Worm (Caenorhabditis elegans) whole organism, L1 larva: ENCODE results near the gene clec-24.
A peak's percentile ranks its signal among the peaks of the same experiment; 100 is the strongest.

ENCODE experiments used
- C04F5.9 ChIP-seq: sonication (generic microtip); optimal IDR thresholded peaks from 2 replicates; lab custom pipeline; 2016; ENCODE audit warnings: missing genetic modification characterization, missing compliant biosample characterization
- C34B4.2 ChIP-seq: sonication (generic microtip); optimal IDR thresholded peaks from 2 replicates; lab custom pipeline; 2017; ENCODE audit warnings: mild to moderate bottlenecking, missing genetic modification characterization, missing compliant biosample characterization
- aha-1 ChIP-seq: fragments of 150-350 bp; optimal IDR thresholded peaks from 2 replicates; lab custom pipeline; 2014; ENCODE audit warnings: missing biosample characterization, missing genetic modification characterization
- alr-1 ChIP-seq: fragments of 200-800 bp; sonication (Bioruptor generic); optimal IDR thresholded peaks from 2 replicates; lab custom pipeline; 2018; ENCODE audit warnings: borderline replicate concordance, mild to moderate bottlenecking, missing genetic modification characterization, missing compliant biosample characterization
- aly-2 ChIP-seq: fragments of 150-350 bp; optimal IDR thresholded peaks from 2 replicates; lab custom pipeline; 2014; ENCODE audit warnings: missing biosample characterization, missing genetic modification characterization
- ama-1 ChIP-seq: fragments of 150-350 bp; optimal IDR thresholded peaks from 2 replicates; lab custom pipeline; 2014
- blmp-1 ChIP-seq: fragments of 150-350 bp; optimal IDR thresholded peaks from 2 replicates; lab custom pipeline; 2014; ENCODE audit warnings: missing biosample characterization, missing genetic modification characterization
- ceh-8 ChIP-seq: fragments of 200-800 bp; sonication (Bioruptor generic); optimal IDR thresholded peaks from 2 replicates; lab custom pipeline; 2018; ENCODE audit warnings: mild to moderate bottlenecking, missing genetic modification characterization, moderate library complexity, missing compliant biosample characterization
- ceh-88 ChIP-seq: fragments of 200-800 bp; sonication (Bioruptor generic); IDR thresholded peaks from 2 replicates; pipeline ENCODE4 v1.3.6; 2022; ENCODE audit warnings: missing genetic modification characterization, missing compliant biosample characterization
- dpl-1 ChIP-seq, 3 experiments: fragments of 150-350 bp in 2 of 3; sonication (generic microtip) in 1 of 3; optimal IDR thresholded peaks; 2 replicates each; lab custom pipeline; 2014 to 2017; ENCODE audit warnings: missing biosample characterization in 3 of 3, missing genetic modification characterization in 3 of 3, missing genetic modification reagents in 3 of 3
- efl-1 ChIP-seq, 4 experiments: fragments of 150-350 bp; optimal IDR thresholded peaks in 3 of 4; peaks in 1 of 4; 1 replicate in 1 of 4; 2 replicates in 3 of 4; lab custom pipeline; 2014; ENCODE audit warnings: missing biosample characterization in 2 of 4, missing genetic modification characterization in 2 of 4, missing genetic modification reagents in 2 of 4
- elt-3 ChIP-seq, 6 experiments: fragments of 150-350 bp in 1 of 6; sonication (generic microtip); optimal IDR thresholded peaks; 2 replicates each; lab custom pipeline; 2017 to 2018; ENCODE audit warnings: missing biosample characterization in 6 of 6, missing genetic modification characterization in 6 of 6, inconsistent platforms in 1 of 6
- ets-5 ChIP-seq: fragments of 200-800 bp; sonication (Bioruptor generic); IDR thresholded peaks from 2 replicates; pipeline ENCODE4 v1.3.6; 2022; ENCODE audit warnings: missing genetic modification characterization, missing compliant biosample characterization
- fkh-10 ChIP-seq: sonication (generic microtip); optimal IDR thresholded peaks from 2 replicates; lab custom pipeline; 2017; ENCODE audit warnings: missing biosample characterization, missing genetic modification reagents, missing genetic modification characterization
- fkh-8 ChIP-seq: sonication (generic microtip); optimal IDR thresholded peaks from 2 replicates; lab custom pipeline; 2016; ENCODE audit warnings: mild to moderate bottlenecking, missing genetic modification characterization, missing compliant biosample characterization
- hlh-17 ChIP-seq: fragments of 200-800 bp; sonication (Bioruptor generic); optimal IDR thresholded peaks from 2 replicates; lab custom pipeline; 2018; ENCODE audit warnings: missing genetic modification characterization, mild to moderate bottlenecking, missing compliant biosample characterization, moderate library complexity, borderline replicate concordance
- irx-1 ChIP-seq: sonication (generic microtip); optimal IDR thresholded peaks from 2 replicates; lab custom pipeline; 2016; ENCODE audit warnings: missing genetic modification characterization, missing compliant biosample characterization
- isw-1 ChIP-seq: fragments of 200-800 bp; sonication (Bioruptor generic); IDR thresholded peaks from 2 replicates; pipeline ENCODE4 v1.3.6; 2022; ENCODE audit warnings: missing genetic modification characterization, missing compliant biosample characterization
- jun-1 ChIP-seq: fragments of 150-350 bp; optimal IDR thresholded peaks from 2 replicates; lab custom pipeline; 2014; ENCODE audit warnings: missing biosample characterization, missing genetic modification reagents, missing genetic modification characterization
- lin-13 ChIP-seq: fragments of 150-350 bp; optimal IDR thresholded peaks from 2 replicates; lab custom pipeline; 2014; ENCODE audit warnings: missing biosample characterization, missing genetic modification reagents, missing genetic modification characterization
- lin-35 ChIP-seq, 2 experiments: fragments of 150-350 bp; optimal IDR thresholded peaks; 2 replicates each; lab custom pipeline; 2014; ENCODE audit warnings: missing biosample characterization in 2 of 2, missing genetic modification characterization in 2 of 2, missing genetic modification reagents in 2 of 2
- lin-39 ChIP-seq: fragments of 150-350 bp; optimal IDR thresholded peaks from 2 replicates; lab custom pipeline; 2014; ENCODE audit warnings: missing biosample characterization, missing genetic modification reagents, missing genetic modification characterization
- mab-9 ChIP-seq: fragments of 200-800 bp; sonication (Bioruptor generic); IDR thresholded peaks from 2 replicates; pipeline ENCODE4 v1.3.6; 2022; ENCODE audit warnings: missing genetic modification reagents, missing genetic modification characterization, missing compliant biosample characterization
- mep-1 ChIP-seq: fragments of 150-350 bp; optimal IDR thresholded peaks from 2 replicates; lab custom pipeline; 2014; ENCODE audit warnings: missing biosample characterization, missing genetic modification characterization
- nhr-11 ChIP-seq: fragments of 150-350 bp; optimal IDR thresholded peaks from 2 replicates; lab custom pipeline; 2014; ENCODE audit warnings: missing biosample characterization, missing genetic modification characterization
- nhr-19 ChIP-seq: fragments of 200-800 bp; sonication (Bioruptor generic); conservative IDR thresholded peaks from 2 replicates; pipeline ENCODE4 v1.3.6; 2022; ENCODE audit warnings: missing genetic modification characterization, missing compliant biosample characterization
- nhr-20 ChIP-seq: sonication (generic microtip); optimal IDR thresholded peaks from 2 replicates; lab custom pipeline; 2016; ENCODE audit warnings: mild to moderate bottlenecking, missing genetic modification characterization, missing compliant biosample characterization
- nhr-28 ChIP-seq: fragments of 150-350 bp; optimal IDR thresholded peaks from 2 replicates; lab custom pipeline; 2014; ENCODE audit warnings: missing biosample characterization, missing genetic modification characterization
- nhr-47 ChIP-seq: sonication (generic microtip); optimal IDR thresholded peaks from 2 replicates; lab custom pipeline; 2016; ENCODE audit warnings: mild to moderate bottlenecking, missing genetic modification characterization, moderate library complexity, missing compliant biosample characterization
- nhr-71 ChIP-seq: sonication (generic microtip); optimal IDR thresholded peaks from 2 replicates; lab custom pipeline; 2016; ENCODE audit warnings: mild to moderate bottlenecking, missing genetic modification characterization, moderate library complexity, missing compliant biosample characterization
- nhr-77 ChIP-seq: fragments of 150-350 bp; optimal IDR thresholded peaks from 2 replicates; lab custom pipeline; 2014; ENCODE audit warnings: missing biosample characterization, missing genetic modification characterization
- nhr-84 ChIP-seq: sonication (generic microtip); optimal IDR thresholded peaks from 2 replicates; lab custom pipeline; 2017; ENCODE audit warnings: missing biosample characterization, missing genetic modification characterization
- nhr-85 ChIP-seq: sonication (generic microtip); peaks from one replicate; lab custom pipeline; 2016; ENCODE audit warnings: missing genetic modification characterization, inconsistent platforms, missing compliant biosample characterization
- pag-3 ChIP-seq: sonication (generic microtip); optimal IDR thresholded peaks from 2 replicates; lab custom pipeline; 2017; ENCODE audit warnings: missing genetic modification characterization, mild to moderate bottlenecking, missing compliant biosample characterization, antibody characterized with exemption, borderline replicate concordance; ENCODE audit not compliant: insufficient read depth
- snpc-4 ChIP-seq: fragments of 150-350 bp; optimal IDR thresholded peaks from 2 replicates; lab custom pipeline; 2014; ENCODE audit warnings: missing biosample characterization, missing genetic modification characterization
- snu-23 ChIP-seq: sonication (generic microtip); optimal IDR thresholded peaks from 2 replicates; lab custom pipeline; 2016; ENCODE audit warnings: missing genetic modification characterization, missing compliant biosample characterization
- sox-4 ChIP-seq: sonication (generic microtip); optimal IDR thresholded peaks from 2 replicates; lab custom pipeline; 2016; ENCODE audit warnings: missing genetic modification characterization, missing compliant biosample characterization
- sptf-1 ChIP-seq: fragments of 150-350 bp; optimal IDR thresholded peaks from 2 replicates; lab custom pipeline; 2014; ENCODE audit warnings: missing biosample characterization, missing genetic modification characterization
- sup-37 ChIP-seq: fragments of 200-800 bp; sonication (Bioruptor generic); optimal IDR thresholded peaks from 2 replicates; lab custom pipeline; 2018; ENCODE audit warnings: mild to moderate bottlenecking, missing genetic modification characterization, missing compliant biosample characterization
- swsn-7 ChIP-seq: sonication (generic microtip); optimal IDR thresholded peaks from 2 replicates; lab custom pipeline; 2016; ENCODE audit warnings: missing genetic modification characterization, missing compliant biosample characterization
- unc-130 ChIP-seq: fragments of 150-350 bp; optimal IDR thresholded peaks from 2 replicates; lab custom pipeline; 2017; ENCODE audit warnings: missing biosample characterization, missing genetic modification characterization, inconsistent platforms
- unc-62 ChIP-seq: fragments of 150-350 bp; optimal IDR thresholded peaks from 2 replicates; lab custom pipeline; 2014; ENCODE audit warnings: missing biosample characterization, missing genetic modification reagents, missing genetic modification characterization
- unc-86 ChIP-seq: sonication (generic microtip); optimal IDR thresholded peaks from 2 replicates; lab custom pipeline; 2016; ENCODE audit warnings: missing genetic modification characterization, missing compliant biosample characterization
- unc-98 ChIP-seq: fragments of 200-800 bp; sonication (Bioruptor generic); IDR thresholded peaks from 2 replicates; pipeline ENCODE4 v1.3.6; 2022; ENCODE audit warnings: missing genetic modification characterization, missing compliant biosample characterization
- zip-4 ChIP-seq: fragments of 200-800 bp; sonication (Bioruptor generic); optimal IDR thresholded peaks from 2 replicates; lab custom pipeline; 2018; ENCODE audit warnings: mild to moderate bottlenecking, missing genetic modification characterization, moderate library complexity, missing compliant biosample characterization
- ztf-4 ChIP-seq: fragments of 150-350 bp; optimal IDR thresholded peaks from 2 replicates; lab custom pipeline; 2014; ENCODE audit warnings: missing biosample characterization, missing genetic modification characterization

The clec-24 gene

DNA sequence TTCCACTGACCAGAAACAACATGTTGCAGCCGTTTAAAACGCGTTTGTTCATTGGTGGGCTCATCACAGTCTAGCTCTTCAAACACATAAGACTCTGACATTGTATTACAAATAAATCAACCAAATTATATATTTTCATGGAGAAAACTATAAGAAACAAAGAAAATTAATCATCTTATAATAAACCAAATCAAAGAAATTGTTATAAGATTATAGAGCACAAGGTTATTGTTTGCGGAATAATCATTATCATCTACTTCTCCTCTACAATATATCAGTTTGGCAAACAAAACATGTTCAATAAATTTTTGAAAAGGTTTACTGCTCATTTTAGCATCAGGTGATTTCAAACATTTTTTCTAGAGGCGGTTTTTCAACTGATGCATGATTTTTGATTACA lies at the start of gene clec-24, which contains the start of gene clec-32:
Gene clec-24, plus strand, starts transcription at position 294 of the 400 bp plus-strand sequence.
Gene clec-32, minus strand, starts transcription at position 101 of the 400 bp plus-strand sequence.
- no peak for TF ChIP-seq nhr-28
- TF ChIP-seq snu-23 (GFP tag; lab: Kevin White, UChicago) = no peak
- TF ChIP-seq swsn-7 (tag; lab: Kevin White, UChicago) = no peak
- TF ChIP-seq nhr-20 (tag; lab: Kevin White, UChicago) = no peak
- TF ChIP-seq mab-9 (GFP tag; lab: Robert Waterston, UW) = no peak
- no peak for TF ChIP-seq nhr-11 (tag; lab: Kevin White, UChicago)
- no peak for TF ChIP-seq isw-1 (GFP tag; lab: Robert Waterston, UW)
- TF ChIP-seq unc-62 (GFP tag; lab: Kevin White, UChicago) = no peak
- no peak for TF ChIP-seq nhr-71 (tag; lab: Kevin White, UChicago)

DNA sequence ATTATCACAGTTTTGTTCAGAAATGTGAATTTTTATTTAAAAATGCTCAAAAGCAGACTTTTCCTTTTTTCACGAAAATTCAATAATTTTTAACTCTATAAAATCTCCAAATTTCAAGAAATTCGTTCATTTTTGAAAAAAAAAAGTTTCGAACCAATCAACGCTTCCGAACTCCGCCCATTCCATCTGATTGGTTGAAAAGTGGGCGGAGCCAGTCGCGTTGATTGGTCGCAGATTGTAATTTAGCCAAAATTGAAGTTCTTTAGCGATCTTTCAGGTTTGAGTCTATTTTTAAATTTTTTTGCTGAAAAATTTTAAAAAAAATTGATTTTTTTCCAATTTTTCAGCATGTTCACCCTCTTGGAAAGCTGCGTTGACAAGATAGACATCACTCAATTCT lies 49.4 kb upstream of the clec-24 start:
- TF ChIP-seq mep-1 (tag; lab: Kevin White, UChicago) (no peak), aly-2 (no peak), nhr-77 (tag; lab: Kevin White, UChicago) (no peak), sup-37 (GFP tag; lab: Kevin White, UChicago) (no peak), nhr-71 (tag; lab: Kevin White, UChicago) (no peak), lin-39 (tag; lab: Kevin White, UChicago) (no peak), ets-5 (GFP tag; lab: Robert Waterston, UW) (no peak), irx-1 (no peak), jun-1 (tag; lab: Kevin White, UChicago) (no peak), ceh-8 (GFP tag; lab: Kevin White, UChicago) (no peak), alr-1 (tag; lab: Kevin White, UChicago) (no peak), lin-13 (GFP tag; lab: Kevin White, UChicago) (no peak), sox-4 (tag; lab: Kevin White, UChicago) (no peak)

DNA sequence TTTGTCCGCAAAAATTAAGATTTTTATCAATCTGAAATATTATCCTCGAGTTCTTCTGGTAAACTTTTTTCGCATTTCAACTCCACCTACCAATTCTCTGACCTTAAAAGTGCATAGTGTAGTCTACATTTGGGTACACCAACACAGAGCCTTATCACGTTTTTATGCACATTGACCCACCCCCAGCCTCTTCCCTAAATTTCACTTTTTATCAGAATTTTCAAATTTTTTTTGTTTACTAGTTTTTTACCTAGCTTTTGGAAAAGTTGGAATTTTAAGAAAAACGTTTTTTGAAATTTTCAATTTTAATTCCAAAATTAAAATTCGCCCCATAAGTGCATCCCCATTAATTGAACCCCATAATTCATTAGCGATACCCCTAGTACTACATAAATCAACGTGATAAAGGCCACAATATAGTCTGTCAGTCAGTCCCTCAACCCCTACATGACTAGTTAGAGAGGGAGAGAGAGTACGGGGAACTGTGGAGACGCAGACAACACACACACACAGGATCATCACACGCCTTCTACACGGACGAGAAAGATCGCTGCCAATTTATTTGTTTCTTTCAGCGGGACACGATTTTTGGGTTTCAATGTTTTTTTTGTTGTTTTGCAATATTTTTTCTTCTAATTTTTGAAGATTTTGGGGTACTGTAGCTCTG lies 47.1 kb upstream of the clec-24 start:
- no peak for TF ChIP-seq snpc-4 (tag; lab: Kevin White, UChicago)
- TF ChIP-seq hlh-17 = no peak
- TF ChIP-seq nhr-85 (tag; lab: Kevin White, UChicago) = peak; percentile 86
- TF ChIP-seq fkh-8 (tag; lab: Kevin White, UChicago) = no peak
- peak; percentile 33 for TF ChIP-seq nhr-71 (tag; lab: Kevin White, UChicago)
- TF ChIP-seq ztf-4 (tag; lab: Kevin White, UChicago) = peak; percentile 19
- TF ChIP-seq nhr-28 = no peak
- TF ChIP-seq alr-1 (tag; lab: Kevin White, UChicago) = no peak
- TF ChIP-seq nhr-77 (tag; lab: Kevin White, UChicago) = no peak
- TF ChIP-seq C04F5.9 = no peak
- TF ChIP-seq ceh-88 (GFP tag; lab: Robert Waterston, UW) = no peak
- no peak for TF ChIP-seq nhr-47 (tag; lab: Kevin White, UChicago)
- TF ChIP-seq swsn-7 (tag; lab: Kevin White, UChicago) = no peak
- no peak for TF ChIP-seq fkh-10 (GFP tag; lab: Kevin White, UChicago)
- TF ChIP-seq unc-98 (GFP tag; lab: Robert Waterston, UW) = no peak
- TF ChIP-seq sptf-1 = no peak
- no peak for TF ChIP-seq pag-3 (tag; lab: Kevin White, UChicago)
- no peak for TF ChIP-seq ets-5 (GFP tag; lab: Robert Waterston, UW)
- peak; percentile 25 for TF ChIP-seq blmp-1
- peak; percentile 3 for TF ChIP-seq ama-1 (lab: Kevin White, UChicago)
- TF ChIP-seq nhr-20 (tag; lab: Kevin White, UChicago) = peak; percentile 45
- TF ChIP-seq nhr-19 (GFP tag; lab: Robert Waterston, UW) = peak; percentile 8; the same call in 1 of the 2 replicates
- peak in 3 of 6 experiments; percentile 29 to 66 (median 37) for TF ChIP-seq elt-3 (tag; optimal IDR thresholded peaks at IDR 0.05; lab: Kevin White, UChicago)
- no peak for TF ChIP-seq aly-2
- no peak for TF ChIP-seq C34B4.2 (tag; lab: Kevin White, UChicago)
- TF ChIP-seq nhr-84 (tag; lab: Kevin White, UChicago) = no peak
- no peak for TF ChIP-seq unc-130 (tag; lab: Kevin White, UChicago)
- no peak for TF ChIP-seq efl-1 (optimal IDR thresholded peaks at IDR 0.05; lab: Kevin White, UChicago)
- TF ChIP-seq efl-1 (GFP tag; optimal IDR thresholded peaks at IDR 0.05 in 1 of 2; lab: Kevin White, UChicago) = no peak
- peak; percentile 46 for TF ChIP-seq snu-23 (GFP tag; lab: Kevin White, UChicago)
- no peak for TF ChIP-seq zip-4
- TF ChIP-seq mep-1 (tag; lab: Kevin White, UChicago) = peak; percentile 3
- no peak for TF ChIP-seq aha-1 (tag; lab: Kevin White, UChicago)
- no peak for TF ChIP-seq dpl-1 (GFP tag; optimal IDR thresholded peaks at IDR 0.05; lab: Kevin White, UChicago)
- no peak for TF ChIP-seq unc-86
- TF ChIP-seq lin-35 (GFP tag; optimal IDR thresholded peaks at IDR 0.05; lab: Kevin White, UChicago) = peak in 1 of 2 experiments; percentile 43
